Fruit fly (Drosophila melanogaster) whole organism, adult: Measurements from ENCODE around the gene CG3407.

Experiments
- CG14711 ChIP-seq: fragments of 200-800 bp; sonication (Bioruptor generic); optimal IDR thresholded peaks from 2 replicates; lab custom pipeline; 2018; ENCODE audit warnings: missing biosample characterization, mild to moderate bottlenecking, missing genetic modification characterization, moderate library complexity
- CG7045 ChIP-seq: fragments of 200-800 bp; sonication (Bioruptor generic); optimal IDR thresholded peaks from 2 replicates; lab custom pipeline; 2017; ENCODE audit warnings: missing biosample characterization, mild to moderate bottlenecking, missing genetic modification characterization
- CG7101 ChIP-seq: fragments of 200-800 bp; sonication (Bioruptor generic); optimal IDR thresholded peaks from 2 replicates; lab custom pipeline; 2018; ENCODE audit warnings: missing biosample characterization, mild to moderate bottlenecking, missing genetic modification characterization, moderate library complexity
- Clk ChIP-seq: fragments of 200-800 bp; sonication (Bioruptor generic); optimal IDR thresholded peaks from 2 replicates; lab custom pipeline; 2017; ENCODE audit warnings: missing biosample characterization, missing genetic modification characterization
- Crg-1 ChIP-seq: fragments of 200-800 bp; sonication (Bioruptor generic); optimal IDR thresholded peaks from 2 replicates; lab custom pipeline; 2016; ENCODE audit warnings: missing biosample characterization, missing genetic modification characterization
- Hr96 ChIP-seq: fragments of 200-800 bp; sonication (Bioruptor generic); optimal IDR thresholded peaks from 2 replicates; lab custom pipeline; 2016; ENCODE audit warnings: missing biosample characterization, missing genetic modification characterization
- Mnt ChIP-seq: fragments of 200-800 bp; sonication (Bioruptor generic); optimal IDR thresholded peaks from 2 replicates; lab custom pipeline; 2016; ENCODE audit warnings: missing biosample characterization, mild to moderate bottlenecking, missing genetic modification characterization
- cnc ChIP-seq, 2 experiments: fragments of >200 bp; optimal IDR thresholded peaks; 2 replicates each; lab custom pipeline; 2017
- kay ChIP-seq: fragments of 200-800 bp; sonication (Bioruptor generic); peaks from one replicate; lab custom pipeline; 2016; ENCODE audit warnings: missing biosample characterization, missing genetic modification characterization, borderline replicate concordance
- ovo ChIP-seq: fragments of 200-800 bp; sonication (Bioruptor generic); optimal IDR thresholded peaks from 2 replicates; lab custom pipeline; 2016; ENCODE audit warnings: missing biosample characterization, missing genetic modification characterization
- tj ChIP-seq: fragments of 200-800 bp; sonication (Bioruptor generic); optimal IDR thresholded peaks from 3 replicates; lab custom pipeline; 2017; ENCODE audit warnings: missing biosample characterization, mild to moderate bottlenecking, missing genetic modification characterization, moderate library complexity
- toe ChIP-seq: fragments of 200-800 bp; sonication (Bioruptor generic); optimal IDR thresholded peaks from 2 replicates; lab custom pipeline; 2016; ENCODE audit warnings: missing biosample characterization, missing genetic modification characterization

DNA sequence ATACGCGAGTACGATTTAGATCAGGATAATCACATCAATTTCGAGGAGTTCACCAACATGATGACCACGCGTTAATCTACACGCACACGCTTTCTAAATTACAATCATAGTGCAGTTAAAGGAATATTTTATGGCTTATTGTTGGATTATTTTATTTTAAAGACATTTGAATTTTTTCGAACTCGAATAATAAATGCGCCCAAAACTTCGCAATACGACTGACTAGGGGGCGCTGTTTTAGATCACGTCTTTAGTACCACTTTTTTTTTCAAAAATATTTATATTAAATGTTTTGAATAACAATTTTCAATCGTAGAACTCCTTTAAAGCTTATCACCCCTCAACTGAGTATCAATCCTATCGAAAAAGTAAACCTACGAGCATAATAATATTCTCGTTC is 27.8 kb downstream of the CG3407 start:
- TF ChIP-seq ovo (GFP tag; lab: Kevin White, UChicago) (no peak), toe (GFP tag; lab: Kevin White, UChicago) (no peak), kay (GFP tag; lab: Kevin White, UChicago) (no peak), tj (GFP tag; lab: Kevin White, UChicago) (no peak), CG14711 (tag; lab: Kevin White, UChicago) (no peak), Crg-1 (GFP tag; lab: Kevin White, UChicago) (no peak), Hr96 (GFP tag; lab: Kevin White, UChicago) (no peak), Mnt (no peak), cnc (optimal IDR thresholded peaks at IDR 0.05; lab: Kevin White, UChicago) (no peak), Clk (GFP tag; lab: Kevin White, UChicago) (no peak), CG7045 (GFP tag; lab: Kevin White, UChicago) (no peak), CG7101 (no peak)
